Fruit fly (Drosophila melanogaster): Measurements from ENCODE around the gene CG42831.
A peak's percentile ranks its signal among the peaks of the same experiment; 100 is the strongest.

CG42831 gene

DNA sequence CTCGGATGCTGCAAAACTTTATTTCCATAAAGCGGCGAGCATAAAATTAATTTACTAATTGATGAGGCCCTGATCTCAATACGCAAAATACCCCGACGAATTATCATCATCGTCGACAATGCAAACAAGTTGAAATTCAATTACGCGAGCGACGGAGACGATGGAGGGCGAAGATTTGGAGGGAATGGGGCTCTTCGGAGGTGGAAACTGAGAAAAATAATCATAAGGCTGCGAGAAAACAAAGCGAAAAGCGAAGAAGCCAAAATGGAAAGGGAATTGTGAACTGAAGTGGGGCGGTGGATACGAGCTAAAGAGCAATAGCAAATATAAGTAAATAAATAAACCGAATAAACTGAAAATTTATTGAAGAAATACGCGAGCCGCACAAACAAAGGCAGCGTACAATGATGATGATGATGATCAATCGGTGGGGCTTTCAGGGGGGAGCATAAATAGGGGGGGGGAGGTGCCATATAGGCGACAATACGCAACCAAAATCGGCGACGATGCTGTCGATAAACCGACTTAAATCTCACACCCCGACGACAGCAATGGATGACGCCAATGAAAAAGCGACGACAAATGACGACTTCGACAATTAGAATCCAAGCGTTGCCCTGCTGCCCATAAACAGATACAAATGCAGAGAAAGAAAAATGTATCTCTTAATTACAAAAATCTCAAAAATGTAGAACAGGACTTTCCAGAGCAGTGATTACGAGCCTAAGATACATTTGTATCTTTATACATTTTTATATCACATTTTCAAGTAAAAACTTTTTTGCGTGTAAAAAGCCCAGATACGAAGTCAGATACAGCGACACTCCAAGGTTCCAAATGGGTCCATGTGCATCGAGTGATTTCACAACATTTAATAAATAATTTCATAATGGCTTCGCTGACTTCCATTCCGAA lies 23.5 kb downstream of the CG42831 start (continued):
- TF ChIP-seq CG10267 (tag; optimal IDR thresholded peaks at IDR 0.05) (peak; percentile 35), Bgb (GFP tag; IDR thresholded peaks at IDR 0.05; ENCODE audit: partially characterized antibody) (no peak), E2f1 (GFP tag; IDR thresholded peaks at IDR 0.05) (peak; percentile 81), Hey (tag; optimal IDR thresholded peaks at IDR 0.05) (no peak), Dfd (GFP tag; optimal IDR thresholded peaks at IDR 0.05) (no peak), CG17612 (GFP tag; IDR thresholded peaks at IDR 0.05) (peak; percentile 29; the same call in 1 of the 2 replicates), CG5245 (GFP tag; optimal IDR thresholded peaks at IDR 0.05) (peak; percentile 54), scrt (GFP tag; optimal IDR thresholded peaks at IDR 0.05) (peak; percentile 33), zfh1 (GFP tag; IDR thresholded peaks at IDR 0.05) (peak; percentile 65; the same call in 1 of the 3 replicates), CG11723 (GFP tag; optimal IDR thresholded peaks at IDR 0.05) (peak; percentile 8), CG3847 (GFP tag; IDR thresholded peaks at IDR 0.05) (peak; percentile 44), CG3726 (GFP tag; IDR thresholded peaks at IDR 0.05) (peak; percentile 55; the same call in 1 of the 3 replicates), Adf1 (GFP tag; IDR thresholded peaks at IDR 0.05) (no peak; the same call in 1 of the 2 replicates), CG15269 (tag; optimal IDR thresholded peaks at IDR 0.05) (peak; percentile 78), Rx (GFP tag; IDR thresholded peaks at IDR 0.05) (peak; percentile 57), CTCF (GFP tag; optimal IDR thresholded peaks at IDR 0.05) (peak; percentile 17), pros (GFP tag; optimal IDR thresholded peaks at IDR 0.05) (no peak), gcm (GFP tag; optimal IDR thresholded peaks at IDR 0.05) (peak; percentile 34), CG11504 (tag; optimal IDR thresholded peaks at IDR 0.05) (peak; percentile 77), Scr (GFP tag; IDR thresholded peaks at IDR 0.05; ENCODE audit: partially characterized antibody) (no peak)

DNA sequence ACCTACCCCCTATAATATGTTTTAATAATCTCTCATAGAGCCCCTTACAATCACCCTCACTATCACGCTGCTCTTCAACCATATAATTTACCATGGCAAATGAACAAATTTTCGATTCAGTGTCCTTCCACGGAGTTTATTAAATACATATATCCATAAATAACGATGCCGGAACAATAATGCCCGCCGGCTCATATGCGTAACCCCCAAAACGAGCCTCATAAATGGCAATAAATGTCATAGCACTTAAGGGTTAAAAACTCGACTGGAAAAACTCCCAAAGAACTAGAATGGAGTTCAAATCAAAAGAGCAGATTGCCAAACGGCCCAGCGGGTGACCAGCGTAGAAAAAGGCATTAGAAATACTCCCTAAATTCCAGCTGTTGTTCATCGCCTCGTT lies 26.2 kb downstream of the CG42831 start:
- TF ChIP-seq Jarid2 (GFP tag; optimal IDR thresholded peaks at IDR 0.05) (no peak), oc (tag; optimal IDR thresholded peaks at IDR 0.05) (peak; percentile 30), ara (GFP tag; IDR thresholded peaks at IDR 0.05) (no peak), BtbVII (GFP tag; optimal IDR thresholded peaks at IDR 0.05) (no peak), br (optimal IDR thresholded peaks at IDR 0.05) (no peak), CG1529 (GFP tag; optimal IDR thresholded peaks at IDR 0.05) (no peak), CG17359 (tag; optimal IDR thresholded peaks at IDR 0.05) (no peak), nerfin-1 (tag; optimal IDR thresholded peaks at IDR 0.05) (peak; percentile 48), Tbp (GFP tag; optimal IDR thresholded peaks at IDR 0.05) (no peak), gsb-n (tag; optimal IDR thresholded peaks at IDR 0.05) (peak; percentile 86), sob (GFP tag; IDR thresholded peaks at IDR 0.05) (no peak), Bdp1 (GFP tag; optimal IDR thresholded peaks at IDR 0.05) (no peak), mld (GFP tag; IDR thresholded peaks at IDR 0.05; ENCODE audit: partially characterized antibody) (0 out of 3 replicates have a peak, but pooled peaks have one; percentile 10), CG10543 (GFP tag; optimal IDR thresholded peaks at IDR 0.05) (no peak), pros (GFP tag; optimal IDR thresholded peaks at IDR 0.05) (peak; percentile 84), CG7556 (GFP tag; optimal IDR thresholded peaks at IDR 0.05) (no peak), Sry-δ (GFP tag; optimal IDR thresholded peaks at IDR 0.05) (no peak), CG8089 (GFP tag; optimal IDR thresholded peaks at IDR 0.05) (no peak), sens (GFP tag) (peak; percentile 59)

DNA sequence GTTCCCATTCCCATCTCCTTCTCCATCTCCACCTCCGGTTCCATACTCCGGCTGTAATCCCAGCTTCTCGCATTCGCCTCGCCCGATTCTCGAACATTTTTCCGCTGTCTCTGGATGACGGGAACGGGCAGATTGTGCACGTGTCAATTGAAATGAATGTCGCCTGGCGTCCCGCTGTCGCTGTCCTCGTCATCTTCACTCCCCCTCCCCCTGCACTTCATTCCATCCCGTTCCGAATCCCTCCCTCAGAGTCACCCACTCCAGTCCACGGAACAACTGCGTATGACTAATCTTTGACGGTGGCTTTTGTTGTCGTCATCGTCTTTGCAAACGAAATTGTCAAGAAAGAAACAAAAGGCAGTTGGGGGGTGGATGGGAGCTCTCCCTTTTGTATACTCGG lies 27.3 kb downstream of the CG42831 start:
- TF ChIP-seq hkb (optimal IDR thresholded peaks at IDR 0.05) = no peak
- no peak for TF ChIP-seq hkb (GFP tag; IDR thresholded peaks at IDR 0.05)
- no peak for TF ChIP-seq ci (GFP tag; IDR thresholded peaks at IDR 0.05)
- TF ChIP-seq CG10321 (GFP tag; IDR thresholded peaks at IDR 0.05) = 0 out of 2 replicates have a peak, but pooled peaks have one; percentile 6
- TF ChIP-seq ro (GFP tag; IDR thresholded peaks at IDR 0.05) = no peak
- TF ChIP-seq wdn (GFP tag; IDR thresholded peaks at IDR 0.05) = no peak
- no peak for TF ChIP-seq CG5245 (GFP tag; optimal IDR thresholded peaks at IDR 0.05)
- TF ChIP-seq NC2α (GFP tag; optimal IDR thresholded peaks at IDR 0.05) = no peak
- no peak for TF ChIP-seq CG10366 (GFP tag; IDR thresholded peaks at IDR 0.05)
- no peak for TF ChIP-seq fd102C (GFP tag; optimal IDR thresholded peaks at IDR 0.05)
- TF ChIP-seq abd-A (tag; optimal IDR thresholded peaks at IDR 0.05) = peak; percentile 76
- no peak for TF ChIP-seq sens (GFP tag)
- no peak for TF ChIP-seq CrebB (tag; optimal IDR thresholded peaks at IDR 0.05)
- 0 out of 3 replicates have a peak, but pooled peaks have one; percentile 53 for TF ChIP-seq CG2199 (GFP tag; IDR thresholded peaks at IDR 0.05)

Measured in whole organism, embryonic.